1 fruit fly cellular context compared by ENCODE assay signal in genomic region chr2L:3302958-3303842, dm6.
TF ChIP-seq lines count a peak whose summit lies in the region.

TSS of gene CG9663 (minus strand) at chr2L:3303130.

TF ChIP-seq in whole organism, embryonic, 481 proteins besides CTCF, POLR2A, EP300 and RAD21 (continued from another document and continues in another):
- TF ChIP-seq bsh (GFP tag; optimal IDR thresholded peaks at IDR 0.05; lab: Kevin White, UChicago) (peak; percentile 18 to 85), danr (GFP tag; IDR thresholded peaks at IDR 0.05; lab: Robert Waterston, UW) (no peak), CG2202 (tag; optimal IDR thresholded peaks at IDR 0.05; lab: Kevin White, UChicago) (no peak), Drgx (GFP tag; IDR thresholded peaks at IDR 0.05; lab: Robert Waterston, UW) (peak; percentile 61), unpg (GFP tag; optimal IDR thresholded peaks at IDR 0.05; lab: Kevin White, UChicago) (peak; percentile 36), cas (GFP tag; IDR thresholded peaks at IDR 0.05; lab: Robert Waterston, UW) (no peak), E2f1 (GFP tag; IDR thresholded peaks at IDR 0.05; lab: Robert Waterston, UW) (peak; percentile 33; the same call in 1 of the 2 replicates), CG2712 (tag; optimal IDR thresholded peaks at IDR 0.05; lab: Kevin White, UChicago) (peak; percentile 33), CrebB (tag; optimal IDR thresholded peaks at IDR 0.05; lab: Kevin White, UChicago) (no peak), so (GFP tag; IDR thresholded peaks at IDR 0.05; lab: Robert Waterston, UW) (peak; percentile 42; the same call in 1 of the 3 replicates), jigr1 (GFP tag; IDR thresholded peaks at IDR 0.05; lab: Robert Waterston, UW) (no peak), CG6765 (GFP tag; optimal IDR thresholded peaks at IDR 0.05; lab: Kevin White, UChicago) (peak; percentile 14), CG11093 (GFP tag; IDR thresholded peaks at IDR 0.05; lab: Robert Waterston, UW) (no peak), CG10209 (GFP tag; optimal IDR thresholded peaks at IDR 0.05; lab: Kevin White, UChicago) (no peak), CG4424 (GFP tag; optimal IDR thresholded peaks at IDR 0.05; lab: Kevin White, UChicago) (no peak), ssp (GFP tag; IDR thresholded peaks at IDR 0.05; lab: Robert Waterston, UW) (no peak), disco-r (GFP tag; optimal IDR thresholded peaks at IDR 0.05; lab: Kevin White, UChicago) (no peak), Bgb (GFP tag; IDR thresholded peaks at IDR 0.05; lab: Robert Waterston, UW; ENCODE audit: partially characterized antibody) (no peak), H15 (GFP tag; IDR thresholded peaks at IDR 0.05; lab: Robert Waterston, UW) (no peak), gsb (GFP tag; IDR thresholded peaks at IDR 0.05; lab: Robert Waterston, UW) (no peak), gce (GFP tag; IDR thresholded peaks at IDR 0.05; lab: Robert Waterston, UW) (no peak), shn (GFP tag; optimal IDR thresholded peaks at IDR 0.05; lab: Kevin White, UChicago) (peak; percentile 50), Fer2 (tag; optimal IDR thresholded peaks at IDR 0.05; lab: Kevin White, UChicago) (no peak), pan (optimal IDR thresholded peaks at IDR 0.05; lab: Kevin White, UChicago) (no peak), pan (GFP tag; optimal IDR thresholded peaks at IDR 0.05 in 1 of 2, IDR thresholded peaks at IDR 0.05 in 1 of 2) (no peak), NK7.1 (GFP tag; optimal IDR thresholded peaks at IDR 0.05; lab: Kevin White, UChicago) (peak; percentile 7), ham (GFP tag; IDR thresholded peaks at IDR 0.05; lab: Robert Waterston, UW) (no peak), CG10366 (GFP tag; IDR thresholded peaks at IDR 0.05; lab: Robert Waterston, UW) (no peak; the same call in 1 of the 2 replicates), CG16815 (GFP tag; optimal IDR thresholded peaks at IDR 0.05; lab: Kevin White, UChicago) (no peak), fd102C (GFP tag; optimal IDR thresholded peaks at IDR 0.05; lab: Kevin White, UChicago) (no peak), ato (GFP tag; IDR thresholded peaks at IDR 0.05; lab: Robert Waterston, UW; ENCODE audit: partially characterized antibody) (0 out of 2 replicates have a peak, but pooled peaks have one; percentile 9), nau (GFP tag; optimal IDR thresholded peaks at IDR 0.05; lab: Kevin White, UChicago) (peak; percentile 38), CG14710 (tag; optimal IDR thresholded peaks at IDR 0.05; lab: Kevin White, UChicago) (peak; percentile 77), Nf-YA (GFP tag; IDR thresholded peaks at IDR 0.05; lab: Robert Waterston, UW) (0 out of 2 replicates have a peak, but pooled peaks have one; percentile 6), ewg (GFP tag; optimal IDR thresholded peaks at IDR 0.05; lab: Kevin White, UChicago) (no peak), CG4404 (GFP tag; IDR thresholded peaks at IDR 0.05; lab: Robert Waterston, UW) (peak; percentile 27; the same call in 1 of the 2 replicates), chinmo (GFP tag; IDR thresholded peaks at IDR 0.05; lab: Robert Waterston, UW; ENCODE audit: partially characterized antibody) (peak; percentile 65; the same call in 2 of the 4 replicates), CG18764 (GFP tag; optimal IDR thresholded peaks at IDR 0.05; lab: Kevin White, UChicago) (no peak), CG10147 (GFP tag; optimal IDR thresholded peaks at IDR 0.05; lab: Kevin White, UChicago) (no peak), CG8359 (GFP tag; optimal IDR thresholded peaks at IDR 0.05; lab: Kevin White, UChicago; ENCODE audit: borderline replicate concordance) (no peak), chm (GFP tag; IDR thresholded peaks at IDR 0.05; lab: Robert Waterston, UW) (peak; percentile 75), Gsc (GFP tag; IDR thresholded peaks at IDR 0.05; lab: Robert Waterston, UW) (no peak), CG18476 (GFP tag; optimal IDR thresholded peaks at IDR 0.05; lab: Kevin White, UChicago) (no peak), CG4617 (GFP tag; optimal IDR thresholded peaks at IDR 0.05; lab: Kevin White, UChicago; ENCODE audit: borderline replicate concordance) (no peak), CG1529 (GFP tag; optimal IDR thresholded peaks at IDR 0.05; lab: Kevin White, UChicago) (no peak), yki (optimal IDR thresholded peaks at IDR 0.05; lab: Kevin White, UChicago) (peak; percentile 26), emc (GFP tag; optimal IDR thresholded peaks at IDR 0.05; lab: Kevin White, UChicago) (no peak), lmd (GFP tag; IDR thresholded peaks at IDR 0.05; lab: Robert Waterston, UW) (peak; percentile 31; the same call in 1 of the 2 replicates), Antp (GFP tag; optimal IDR thresholded peaks at IDR 0.05; lab: Kevin White, UChicago) (peak; percentile 7), hth (optimal IDR thresholded peaks at IDR 0.05; lab: Kevin White, UChicago) (no peak), kni (GFP tag; optimal IDR thresholded peaks at IDR 0.05; lab: Kevin White, UChicago) (peak; percentile 86), CG33557 (GFP tag; optimal IDR thresholded peaks at IDR 0.05; lab: Kevin White, UChicago) (no peak), abd-A (tag; optimal IDR thresholded peaks at IDR 0.05; lab: Kevin White, UChicago) (peak; percentile 69), CG10267 (tag; optimal IDR thresholded peaks at IDR 0.05; lab: Kevin White, UChicago) (peak; percentile 57), CG9727 (GFP tag; optimal IDR thresholded peaks at IDR 0.05; lab: Kevin White, UChicago) (peak; percentile 6), Ravus (GFP tag; IDR thresholded peaks at IDR 0.05; lab: Robert Waterston, UW) (no peak), Asciz (GFP tag; optimal IDR thresholded peaks at IDR 0.05; lab: Kevin White, UChicago) (peak; percentile 20), Ada2b (GFP tag; IDR thresholded peaks at IDR 0.05; lab: Robert Waterston, UW) (no peak), NC2β (GFP tag; optimal IDR thresholded peaks at IDR 0.05; lab: Kevin White, UChicago) (peak; percentile 12), CG6813 (GFP tag; optimal IDR thresholded peaks at IDR 0.05; lab: Kevin White, UChicago) (no peak), sd (tag; optimal IDR thresholded peaks at IDR 0.05; lab: Kevin White, UChicago) (peak; percentile 29), rib (GFP tag; IDR thresholded peaks at IDR 0.05; lab: Robert Waterston, UW) (peak; percentile 46; the same call in 1 of the 2 replicates), en (GFP tag; optimal IDR thresholded peaks at IDR 0.05; lab: Kevin White, UChicago) (no peak), CG12391 (tag; optimal IDR thresholded peaks at IDR 0.05; lab: Kevin White, UChicago) (peak; percentile 27), pfk (GFP tag; optimal IDR thresholded peaks at IDR 0.05; lab: Kevin White, UChicago) (peak; percentile 36), CG1233 (GFP tag; optimal IDR thresholded peaks at IDR 0.05; lab: Kevin White, UChicago) (no peak), inv (GFP tag; IDR thresholded peaks at IDR 0.05; lab: Robert Waterston, UW; ENCODE audit: partially characterized antibody) (0 out of 2 replicates have a peak, but pooled peaks have one; percentile 26), Bdp1 (GFP tag; optimal IDR thresholded peaks at IDR 0.05; lab: Kevin White, UChicago) (no peak), CG31441 (GFP tag; IDR thresholded peaks at IDR 0.05; lab: Robert Waterston, UW) (no peak), MTF-1 (GFP tag; optimal IDR thresholded peaks at IDR 0.05; lab: Kevin White, UChicago; ENCODE audit: borderline replicate concordance) (no peak), org-1 (GFP tag; optimal IDR thresholded peaks at IDR 0.05; lab: Kevin White, UChicago) (no peak), Lhr (GFP tag; optimal IDR thresholded peaks at IDR 0.05; lab: Kevin White, UChicago) (peak; percentile 57), CG2678 (tag; optimal IDR thresholded peaks at IDR 0.05; lab: Kevin White, UChicago) (peak; percentile 2), Mrtf (GFP tag; IDR thresholded peaks at IDR 0.05; lab: Robert Waterston, UW) (no peak), ara (GFP tag; IDR thresholded peaks at IDR 0.05; lab: Robert Waterston, UW) (0 out of 2 replicates have a peak, but pooled peaks have one; percentile 23), CG8290 (GFP tag; optimal IDR thresholded peaks at IDR 0.05; lab: Kevin White, UChicago) (no peak), CG8290 (tag; optimal IDR thresholded peaks at IDR 0.05; lab: Kevin White, UChicago) (peak in 1 of 2 experiments; percentile 61), CG3065 (GFP tag; optimal IDR thresholded peaks at IDR 0.05; lab: Kevin White, UChicago) (no peak), btn (GFP tag; optimal IDR thresholded peaks at IDR 0.05; lab: Kevin White, UChicago) (no peak), dysf (GFP tag; IDR thresholded peaks at IDR 0.05; lab: Robert Waterston, UW) (no peak), CG6791 (GFP tag; IDR thresholded peaks at IDR 0.05; lab: Robert Waterston, UW; ENCODE audit: partially characterized antibody) (peak; percentile 65; the same call in 2 of the 3 replicates), ems (GFP tag; optimal IDR thresholded peaks at IDR 0.05; lab: Kevin White, UChicago) (no peak), CG18262 (tag; optimal IDR thresholded peaks at IDR 0.05; lab: Kevin White, UChicago) (peak; percentile 10), ftz-f1 (GFP tag; optimal IDR thresholded peaks at IDR 0.05; lab: Kevin White, UChicago) (peak; percentile 47), Mes4 (GFP tag; optimal IDR thresholded peaks at IDR 0.05; lab: Kevin White, UChicago) (peak; percentile 3), insv (GFP tag; optimal IDR thresholded peaks at IDR 0.05; lab: Kevin White, UChicago) (peak in 1 of 2 experiments; percentile 62), Deaf1 (tag; optimal IDR thresholded peaks at IDR 0.05; lab: Kevin White, UChicago) (peak; percentile 3), ken (GFP tag; IDR thresholded peaks at IDR 0.05; lab: Robert Waterston, UW) (no peak), E2f2 (GFP tag; IDR thresholded peaks at IDR 0.05; lab: Robert Waterston, UW) (peak; percentile 97), CG7963 (GFP tag; IDR thresholded peaks at IDR 0.05; lab: Robert Waterston, UW; ENCODE audit: partially characterized antibody) (no peak), CG16813 (GFP tag; IDR thresholded peaks at IDR 0.05; lab: Robert Waterston, UW; ENCODE audit: partially characterized antibody) (peak; percentile 41; the same call in 1 of the 3 replicates), CG14050 (GFP tag; IDR thresholded peaks at IDR 0.05; lab: Robert Waterston, UW) (0 out of 3 replicates have a peak, but pooled peaks have one; percentile 9), twi (tag; optimal IDR thresholded peaks at IDR 0.05; lab: Kevin White, UChicago) (peak; percentile 6), fru (optimal IDR thresholded peaks at IDR 0.05; lab: Kevin White, UChicago) (no peak), CG7372 (GFP tag; IDR thresholded peaks at IDR 0.05; lab: Robert Waterston, UW) (no peak), D19A (tag; optimal IDR thresholded peaks at IDR 0.05; lab: Kevin White, UChicago) (peak; percentile 10), CG8388 (GFP tag; optimal IDR thresholded peaks at IDR 0.05; lab: Kevin White, UChicago) (no peak), jing (GFP tag; optimal IDR thresholded peaks at IDR 0.05; lab: Kevin White, UChicago) (no peak), CG12659 (GFP tag; optimal IDR thresholded peaks at IDR 0.05; lab: Kevin White, UChicago) (peak; percentile 21), vvl (GFP tag; IDR thresholded peaks at IDR 0.05; lab: Robert Waterston, UW) (peak; percentile 37; the same call in 1 of the 2 replicates), Trl (optimal IDR thresholded peaks at IDR 0.05; lab: Kevin White, UChicago) (peak; percentile 88 to 89), Trl (GFP tag; optimal IDR thresholded peaks at IDR 0.05; lab: Kevin White, UChicago) (peak; percentile 71), CG5953 (GFP tag; IDR thresholded peaks at IDR 0.05; lab: Robert Waterston, UW) (no peak), slou (GFP tag; optimal IDR thresholded peaks at IDR 0.05; lab: Kevin White, UChicago) (no peak), cato (GFP tag; optimal IDR thresholded peaks at IDR 0.05; lab: Kevin White, UChicago; ENCODE audit: borderline replicate concordance) (no peak), CG17328 (GFP tag; IDR thresholded peaks at IDR 0.05; lab: Robert Waterston, UW) (no peak), CG12155 (GFP tag; optimal IDR thresholded peaks at IDR 0.05; lab: Kevin White, UChicago) (no peak), CG4360 (GFP tag; IDR thresholded peaks at IDR 0.05; lab: Robert Waterston, UW) (peak; percentile 13; the same call in 1 of the 2 replicates), trh (GFP tag; optimal IDR thresholded peaks at IDR 0.05; lab: Kevin White, UChicago) (no peak), Med (GFP tag; lab: Kevin White, UChicago) (peak; percentile 74), Sry-β (GFP tag; optimal IDR thresholded peaks at IDR 0.05; lab: Kevin White, UChicago) (no peak), row (GFP tag; IDR thresholded peaks at IDR 0.05; lab: Robert Waterston, UW) (peak; percentile 49; the same call in 2 of the 3 replicates), CG6683 (GFP tag; optimal IDR thresholded peaks at IDR 0.05; lab: Kevin White, UChicago) (no peak), CG14441 (GFP tag; IDR thresholded peaks at IDR 0.05; lab: Robert Waterston, UW) (no peak; the same call in 1 of the 2 replicates), CG17359 (tag; optimal IDR thresholded peaks at IDR 0.05; lab: Kevin White, UChicago) (no peak), CG4328 (GFP tag; optimal IDR thresholded peaks at IDR 0.05; lab: Kevin White, UChicago) (no peak), CG7357 (GFP tag; IDR thresholded peaks at IDR 0.05; lab: Robert Waterston, UW) (no peak), her (GFP tag; optimal IDR thresholded peaks at IDR 0.05; lab: Kevin White, UChicago) (peak; percentile 25), CG10979 (tag; optimal IDR thresholded peaks at IDR 0.05; lab: Kevin White, UChicago) (peak; percentile 5), chif (GFP tag; optimal IDR thresholded peaks at IDR 0.05; lab: Kevin White, UChicago) (no peak), CG4730 (GFP tag; IDR thresholded peaks at IDR 0.05; lab: Robert Waterston, UW) (no peak), CG7839 (tag; optimal IDR thresholded peaks at IDR 0.05; lab: Kevin White, UChicago) (peak; percentile 28), CG13624 (GFP tag; optimal IDR thresholded peaks at IDR 0.05; lab: Kevin White, UChicago) (peak; percentile 7), CG34422 (GFP tag; IDR thresholded peaks at IDR 0.05; lab: Robert Waterston, UW) (peak; percentile 67; the same call in 1 of the 3 replicates), CG30020 (tag; optimal IDR thresholded peaks at IDR 0.05; lab: Kevin White, UChicago) (no peak), CG13296 (GFP tag; optimal IDR thresholded peaks at IDR 0.05; lab: Kevin White, UChicago) (peak; percentile 43), lilli (GFP tag; optimal IDR thresholded peaks at IDR 0.05; lab: Kevin White, UChicago) (peak; percentile 44), CG7786 (GFP tag; optimal IDR thresholded peaks at IDR 0.05; lab: Kevin White, UChicago) (peak; percentile 26), Doc2 (GFP tag; IDR thresholded peaks at IDR 0.05; lab: Robert Waterston, UW) (no peak), CG11560 (tag; IDR thresholded peaks at IDR 0.05; lab: Robert Waterston, UW) (peak; percentile 92), CG16863 (GFP tag; optimal IDR thresholded peaks at IDR 0.05; lab: Kevin White, UChicago) (no peak)
